Fruit fly (Drosophila melanogaster): ENCODE results near the gene CG33159.

Gene CG33159

DNA sequence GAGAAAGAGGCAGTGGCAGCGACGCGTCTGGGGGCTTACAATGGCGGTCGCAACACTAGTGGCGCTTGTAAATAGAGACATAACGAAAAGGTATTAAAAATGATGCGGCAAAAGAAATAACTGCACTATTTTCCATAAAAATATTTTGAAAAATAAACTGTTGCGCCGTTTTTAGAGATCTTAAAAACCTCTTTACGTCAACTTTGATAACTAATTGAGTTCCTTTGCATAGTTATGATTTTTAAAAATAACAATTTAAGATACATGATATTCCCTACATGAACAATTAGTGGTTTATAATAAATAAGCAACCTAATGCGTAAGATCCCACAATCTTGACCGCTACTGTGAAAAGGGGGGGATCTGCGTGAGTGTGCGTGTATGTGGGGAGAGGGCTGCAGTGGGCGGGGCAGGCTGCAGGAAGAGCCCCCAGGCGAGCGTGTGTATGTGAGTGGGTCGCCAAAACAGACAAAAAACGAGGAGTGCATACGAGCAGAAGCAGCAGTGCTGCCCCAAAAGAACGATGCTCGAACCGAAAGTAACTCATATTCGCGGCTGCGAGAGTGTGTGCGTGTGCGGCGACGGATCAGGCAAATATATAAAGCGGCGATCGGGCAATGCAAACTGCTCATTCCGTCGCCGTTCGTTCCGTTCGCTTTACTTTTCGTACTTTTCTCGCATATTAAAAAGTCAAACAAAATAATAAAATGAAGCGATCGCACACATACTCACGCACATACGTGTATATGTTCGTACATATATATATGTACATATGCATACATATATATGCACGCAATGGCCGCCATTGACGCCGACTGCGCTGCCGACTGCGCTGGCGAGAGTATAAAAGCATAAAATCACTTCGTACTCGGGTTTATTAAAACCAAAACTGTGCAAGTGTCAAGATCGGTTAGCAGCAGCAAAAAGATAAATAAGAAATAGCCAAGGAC is 44.7 kb upstream of the CG33159 start (continued):
- TF ChIP-seq CoRest (tag; optimal IDR thresholded peaks at IDR 0.05) (peak; percentile 66), CG33213 (GFP tag; optimal IDR thresholded peaks at IDR 0.05) (no peak), phol (tag; optimal IDR thresholded peaks at IDR 0.05) (peak; percentile 56), exex (tag; optimal IDR thresholded peaks at IDR 0.05) (no peak), psq (GFP tag; optimal IDR thresholded peaks at IDR 0.05) (no peak), CG15073 (GFP tag; optimal IDR thresholded peaks at IDR 0.05) (peak; percentile 5), Nf-YA (GFP tag; IDR thresholded peaks at IDR 0.05) (no peak), CG2875 (GFP tag; optimal IDR thresholded peaks at IDR 0.05) (peak; percentile 27), ap (GFP tag; IDR thresholded peaks at IDR 0.05) (0 out of 2 replicates have a peak, but pooled peaks have one; percentile 4), CG18262 (tag; optimal IDR thresholded peaks at IDR 0.05) (peak; percentile 53), ind (GFP tag; optimal IDR thresholded peaks at IDR 0.05) (peak; percentile 45), Bteb2 (GFP tag; optimal IDR thresholded peaks at IDR 0.05) (peak; percentile 44), twi (tag; optimal IDR thresholded peaks at IDR 0.05) (no peak), CG17361 (GFP tag; IDR thresholded peaks at IDR 0.05) (peak; percentile 37; the same call in 1 of the 3 replicates), CG32772 (GFP tag; IDR thresholded peaks at IDR 0.05) (no peak), Lhr (GFP tag; optimal IDR thresholded peaks at IDR 0.05) (no peak), CG7786 (GFP tag; optimal IDR thresholded peaks at IDR 0.05) (peak; percentile 25), Gug (GFP tag; IDR thresholded peaks at IDR 0.05) (no peak), Meics (GFP tag; optimal IDR thresholded peaks at IDR 0.05) (peak; percentile 14), CG5245 (GFP tag; optimal IDR thresholded peaks at IDR 0.05) (peak; percentile 9), lbe (GFP tag; optimal IDR thresholded peaks at IDR 0.05) (peak; percentile 96), ci (GFP tag; IDR thresholded peaks at IDR 0.05) (peak; percentile 63; the same call in 2 of the 3 replicates), CG6791 (GFP tag; IDR thresholded peaks at IDR 0.05; ENCODE audit: partially characterized antibody) (no peak), CG15479 (GFP tag; optimal IDR thresholded peaks at IDR 0.05) (no peak), fd96Cb (tag; optimal IDR thresholded peaks at IDR 0.05) (peak; percentile 38), Med (GFP tag) (peak; percentile 84), NC2α (GFP tag; optimal IDR thresholded peaks at IDR 0.05) (peak; percentile 2), ems (GFP tag; optimal IDR thresholded peaks at IDR 0.05) (no peak), Xbp1 (GFP tag; optimal IDR thresholded peaks at IDR 0.05) (peak; percentile 59), tgo (GFP tag; IDR thresholded peaks at IDR 0.05) (0 out of 3 replicates have a peak, but pooled peaks have one; percentile 31), CG32767 (GFP tag; IDR thresholded peaks at IDR 0.05) (0 out of 2 replicates have a peak, but pooled peaks have one; percentile 21), vfl (GFP tag; optimal IDR thresholded peaks at IDR 0.05) (no peak), CG11560 (tag; IDR thresholded peaks at IDR 0.05) (no peak), ab (GFP tag; optimal IDR thresholded peaks at IDR 0.05) (no peak), ara (GFP tag; IDR thresholded peaks at IDR 0.05) (no peak), Usf (GFP tag; optimal IDR thresholded peaks at IDR 0.05) (peak; percentile 55), CG16779 (GFP tag; IDR thresholded peaks at IDR 0.05) (0 out of 2 replicates have a peak, but pooled peaks have one; percentile 21), nom (GFP tag; optimal IDR thresholded peaks at IDR 0.05) (peak; percentile 95), chif (GFP tag; optimal IDR thresholded peaks at IDR 0.05) (peak; percentile 29 to 58), her (GFP tag; optimal IDR thresholded peaks at IDR 0.05) (no peak), Atf6 (GFP tag; IDR thresholded peaks at IDR 0.05) (peak; percentile 33; the same call in 1 of the 2 replicates), Atf3 (GFP tag; optimal IDR thresholded peaks at IDR 0.05) (no peak), bbx (GFP tag; IDR thresholded peaks at IDR 0.05; ENCODE audit: partially characterized antibody) (no peak), CG12155 (GFP tag; optimal IDR thresholded peaks at IDR 0.05) (peak; percentile 22), HHEX (GFP tag; optimal IDR thresholded peaks at IDR 0.05) (peak; percentile 18), so (GFP tag; IDR thresholded peaks at IDR 0.05) (peak; percentile 74; the same call in 1 of the 3 replicates), dati (GFP tag; IDR thresholded peaks at IDR 0.05) (0 out of 2 replicates have a peak, but pooled peaks have one; percentile 21), row (GFP tag; IDR thresholded peaks at IDR 0.05) (peak; percentile 54), nmo (GFP tag; optimal IDR thresholded peaks at IDR 0.05) (peak; percentile 74)
